Worm (Caenorhabditis elegans) whole organism, L1 larva: ENCODE results near the gene cpr-9.

ENCODE experiments used
- ceh-90 ChIP-seq: sonication (generic microtip); optimal IDR thresholded peaks from 2 replicates; lab custom pipeline; 2016; ENCODE audit warnings: missing genetic modification characterization, missing compliant biosample characterization
- elt-3 ChIP-seq, 6 experiments: fragments of 150-350 bp in 1 of 6; sonication (generic microtip); optimal IDR thresholded peaks; 2 replicates each; lab custom pipeline; 2017 to 2018; ENCODE audit warnings: missing biosample characterization in 6 of 6, missing genetic modification characterization in 6 of 6, inconsistent platforms in 1 of 6
- lin-13 ChIP-seq: fragments of 150-350 bp; optimal IDR thresholded peaks from 2 replicates; lab custom pipeline; 2014; ENCODE audit warnings: missing biosample characterization, missing genetic modification reagents, missing genetic modification characterization
- mdl-1 ChIP-seq, 2 experiments: fragments of 150-350 bp; optimal IDR thresholded peaks; 2 replicates each; lab custom pipeline; 2014 to 2017; ENCODE audit warnings: missing biosample characterization in 2 of 2, missing genetic modification characterization in 2 of 2, inconsistent platforms in 1 of 2
- nhr-12 ChIP-seq: sonication (generic microtip); optimal IDR thresholded peaks from 2 replicates; lab custom pipeline; 2017; ENCODE audit warnings: missing biosample characterization, missing genetic modification characterization
- nhr-237 ChIP-seq: fragments of 150-350 bp; optimal IDR thresholded peaks from 2 replicates; lab custom pipeline; 2014; ENCODE audit warnings: missing biosample characterization, missing genetic modification characterization
- zag-1 ChIP-seq: fragments of 150-350 bp; optimal IDR thresholded peaks from 2 replicates; lab custom pipeline; 2014; ENCODE audit warnings: missing biosample characterization, missing genetic modification characterization

- no peak for TF ChIP-seq nhr-237 (tag; lab: Kevin White, UChicago)
- no peak for TF ChIP-seq elt-3 (tag; optimal IDR thresholded peaks at IDR 0.05; lab: Kevin White, UChicago)
- no peak for TF ChIP-seq mdl-1 (tag; optimal IDR thresholded peaks at IDR 0.05; lab: Kevin White, UChicago)
- TF ChIP-seq zag-1 = no peak
- no peak for TF ChIP-seq ceh-90 (tag; lab: Kevin White, UChicago)
- TF ChIP-seq lin-13 (GFP tag; lab: Kevin White, UChicago) = no peak
- no peak for TF ChIP-seq nhr-12 (tag; lab: Kevin White, UChicago)
Observed at ce11 chrV:12004501-12004940, 1.7 kb downstream of the cpr-9 start.
